Worm (Caenorhabditis elegans): Measurements from ENCODE around the gene rps-23.

- TF ChIP-seq scrt-1 (GFP tag; IDR thresholded peaks at IDR 0.05) (no peak), hnd-1 (tag; optimal IDR thresholded peaks at IDR 0.05) (no peak), hmbx-1 (tag; optimal IDR thresholded peaks at IDR 0.05) (no peak)
Measured at ce11 chrIV:12360742-12361195, 30.1 kb downstream of the rps-23 start, which contains the start of gene sec-24.2.

All from whole organism, early embryonic.